Worm (Caenorhabditis elegans) whole organism, L4 larva: ENCODE results near the gene ZK622.5.

ENCODE experiments used
- F10B5.3 ChIP-seq: sonication (generic microtip); optimal IDR thresholded peaks from 2 replicates; lab custom pipeline; 2016; ENCODE audit warnings: mild to moderate bottlenecking, missing genetic modification characterization, missing compliant biosample characterization
- F26F4.8 ChIP-seq: fragments of 200-800 bp; sonication (Bioruptor generic); conservative IDR thresholded peaks from 2 replicates; pipeline ENCODE4 v1.3.6; 2022; ENCODE audit warnings: missing genetic modification characterization, missing compliant biosample characterization
- F37D6.2 ChIP-seq: sonication (generic microtip); optimal IDR thresholded peaks from 2 replicates; lab custom pipeline; 2016; ENCODE audit warnings: mild to moderate bottlenecking, missing genetic modification characterization, missing compliant biosample characterization
- R02D3.7 ChIP-seq: fragments of 150-350 bp; sonication (generic microtip); optimal IDR thresholded peaks from 3 replicates; lab custom pipeline; 2014; ENCODE audit warnings: missing biosample characterization, missing genetic modification characterization
- T26A8.4 ChIP-seq: fragments of 200-800 bp; sonication (Bioruptor generic); IDR thresholded peaks from 2 replicates; pipeline ENCODE4 v1.3.6; 2022; ENCODE audit warnings: missing genetic modification characterization, missing compliant biosample characterization
- Y48G9A.11 ChIP-seq: fragments of 200-800 bp; sonication (Bioruptor generic); IDR thresholded peaks from 2 replicates; pipeline ENCODE4 v1.3.6; 2022; ENCODE audit warnings: missing genetic modification reagents, missing genetic modification characterization, missing compliant biosample characterization
- Y75B8A.6 ChIP-seq: fragments of 200-800 bp; sonication (Bioruptor generic); IDR thresholded peaks from 2 replicates; pipeline ENCODE4 v1.3.6; 2022; ENCODE audit warnings: missing genetic modification reagents, missing genetic modification characterization, missing compliant biosample characterization
- aha-1 ChIP-seq: fragments of 150-350 bp; peaks from one replicate; lab custom pipeline; 2014; ENCODE audit warnings: missing biosample characterization, missing genetic modification characterization
- ama-1 ChIP-seq: fragments of 150-350 bp; optimal IDR thresholded peaks from 2 replicates; lab custom pipeline; 2014; ENCODE audit warnings: inconsistent platforms, mixed read lengths
- ceh-20 ChIP-seq: fragments of 200-800 bp; sonication (Bioruptor generic); IDR thresholded peaks from 2 replicates; pipeline ENCODE4 v1.3.6; 2022; ENCODE audit warnings: missing genetic modification reagents, missing genetic modification characterization, missing compliant biosample characterization
- ceh-32 ChIP-seq: sonication (generic microtip); optimal IDR thresholded peaks from 2 replicates; lab custom pipeline; 2016; ENCODE audit warnings: mild to moderate bottlenecking, missing genetic modification characterization, missing compliant biosample characterization; ENCODE audit not compliant: poor library complexity
- ceh-44 ChIP-seq: fragments of 200-800 bp; sonication (Bioruptor generic); IDR thresholded peaks from 2 replicates; pipeline ENCODE4 v1.3.6; 2022; ENCODE audit warnings: missing genetic modification reagents, missing genetic modification characterization, missing compliant biosample characterization
- cey-2 ChIP-seq: sonication (generic microtip); optimal IDR thresholded peaks from 3 replicates; lab custom pipeline; 2017; ENCODE audit warnings: missing genetic modification characterization, mild to moderate bottlenecking, missing compliant biosample characterization, antibody characterized with exemption, borderline replicate concordance; ENCODE audit not compliant: insufficient read depth
- ctbp-1 ChIP-seq: fragments of 200-800 bp; sonication (Bioruptor generic); IDR thresholded peaks from 2 replicates; pipeline ENCODE4 v1.3.6; 2022; ENCODE audit warnings: missing genetic modification reagents, missing genetic modification characterization, missing compliant biosample characterization
- daf-16 ChIP-seq, 3 experiments: sonication (generic microtip); optimal IDR thresholded peaks; 2 replicates each; lab custom pipeline; 2016 to 2017; ENCODE audit warnings: missing genetic modification characterization in 3 of 3, missing genetic modification reagents in 3 of 3, mild to moderate bottlenecking in 2 of 3, missing compliant biosample characterization in 2 of 3, missing biosample characterization in 1 of 3, moderate library complexity in 1 of 3
- dmd-8 ChIP-seq: fragments of 200-800 bp; sonication (Bioruptor generic); IDR thresholded peaks from 2 replicates; pipeline ENCODE4 v1.3.6; 2022; ENCODE audit warnings: missing genetic modification characterization, missing compliant biosample characterization
- dve-1 ChIP-seq: sonication (generic microtip); optimal IDR thresholded peaks from 2 replicates; lab custom pipeline; 2017; ENCODE audit warnings: antibody characterized with exemption, mild to moderate bottlenecking, missing genetic modification characterization, missing compliant biosample characterization; ENCODE audit not compliant: insufficient read depth
- egl-27 ChIP-seq: sonication (generic microtip); optimal IDR thresholded peaks from 3 replicates; lab custom pipeline; 2017; ENCODE audit warnings: missing biosample characterization, missing genetic modification reagents, missing genetic modification characterization
- gei-8 ChIP-seq: fragments of 200-800 bp; sonication (Bioruptor generic); optimal IDR thresholded peaks from 2 replicates; lab custom pipeline; 2018; ENCODE audit warnings: mild to moderate bottlenecking, missing genetic modification characterization, missing compliant biosample characterization
- hlh-11 ChIP-seq: fragments of 200-800 bp; sonication (Bioruptor generic); optimal IDR thresholded peaks from 2 replicates; lab custom pipeline; 2018; ENCODE audit warnings: mild to moderate bottlenecking, missing genetic modification characterization, missing compliant biosample characterization
- hlh-30 ChIP-seq: sonication (generic microtip); optimal IDR thresholded peaks from 2 replicates; lab custom pipeline; 2017; ENCODE audit warnings: antibody characterized with exemption, mild to moderate bottlenecking, missing genetic modification characterization, missing compliant biosample characterization; ENCODE audit not compliant: insufficient read depth
- jun-1 ChIP-seq: fragments of 150-350 bp; optimal IDR thresholded peaks from 2 replicates; lab custom pipeline; 2014; ENCODE audit warnings: missing biosample characterization, missing genetic modification reagents, missing genetic modification characterization
- lim-7 ChIP-seq: fragments of 200-800 bp; sonication (Bioruptor generic); IDR thresholded peaks from 2 replicates; pipeline ENCODE4 v1.3.6; 2022; ENCODE audit warnings: missing genetic modification characterization, missing compliant biosample characterization
- lin-1 ChIP-seq: fragments of 200-800 bp; sonication (Bioruptor generic); IDR thresholded peaks from 2 replicates; pipeline ENCODE4 v1.3.6; 2022; ENCODE audit warnings: missing genetic modification reagents, missing genetic modification characterization, missing compliant biosample characterization
- lin-13 ChIP-seq: fragments of 150-350 bp; optimal IDR thresholded peaks from 2 replicates; lab custom pipeline; 2014; ENCODE audit warnings: missing biosample characterization, missing genetic modification reagents, missing genetic modification characterization
- lin-29 ChIP-seq: fragments of 200-800 bp; sonication (Bioruptor generic); IDR thresholded peaks from 2 replicates; pipeline ENCODE4 v1.3.6; 2022; ENCODE audit warnings: missing genetic modification reagents, missing genetic modification characterization, missing compliant biosample characterization
- mep-1 ChIP-seq: fragments of 150-350 bp; sonication (generic microtip); optimal IDR thresholded peaks from 3 replicates; lab custom pipeline; 2014; ENCODE audit warnings: missing biosample characterization, missing genetic modification characterization
- mxl-3 ChIP-seq: fragments of 200-800 bp; sonication (Bioruptor generic); optimal IDR thresholded peaks from 2 replicates; lab custom pipeline; 2018; ENCODE audit warnings: mild to moderate bottlenecking, missing genetic modification characterization, missing compliant biosample characterization
- nhr-10 ChIP-seq: fragments of 150-350 bp; optimal IDR thresholded peaks from 2 replicates; lab custom pipeline; 2014; ENCODE audit warnings: missing biosample characterization, missing genetic modification characterization
- nhr-111 ChIP-seq: fragments of 200-800 bp; sonication (Bioruptor generic); optimal IDR thresholded peaks from 2 replicates; lab custom pipeline; 2018; ENCODE audit warnings: mild to moderate bottlenecking, missing genetic modification characterization, missing compliant biosample characterization
- nhr-237 ChIP-seq: sonication (generic microtip); optimal IDR thresholded peaks from 2 replicates; lab custom pipeline; 2017; ENCODE audit warnings: missing biosample characterization, missing genetic modification characterization
- nhr-25 ChIP-seq: sonication (generic microtip); optimal IDR thresholded peaks from 2 replicates; lab custom pipeline; 2017; ENCODE audit warnings: missing genetic modification characterization, mild to moderate bottlenecking, missing compliant biosample characterization, antibody characterized with exemption, moderate library complexity, borderline replicate concordance; ENCODE audit not compliant: insufficient read depth
- nhr-42 ChIP-seq: fragments of 200-800 bp; sonication (Bioruptor generic); IDR thresholded peaks from 2 replicates; pipeline ENCODE4 v1.3.6; 2022; ENCODE audit warnings: missing genetic modification characterization, missing compliant biosample characterization
- nhr-48 ChIP-seq: sonication (generic microtip); optimal IDR thresholded peaks from 2 replicates; lab custom pipeline; 2016; ENCODE audit warnings: mild to moderate bottlenecking, missing genetic modification characterization, missing compliant biosample characterization
- nhr-6 ChIP-seq: fragments of 150-350 bp; optimal IDR thresholded peaks from 2 replicates; lab custom pipeline; 2014; ENCODE audit warnings: missing biosample characterization, missing genetic modification characterization
- nhr-77 ChIP-seq: fragments of 150-350 bp; optimal IDR thresholded peaks from 2 replicates; lab custom pipeline; 2014; ENCODE audit warnings: missing biosample characterization, missing genetic modification characterization
- pha-4 ChIP-seq, 2 experiments: fragments of 150-350 bp in 1 of 2; fragments of 200-800 bp in 1 of 2; sonication (Bioruptor generic) in 1 of 2; IDR thresholded peaks in 1 of 2; optimal IDR thresholded peaks in 1 of 2; 2 replicates each; pipeline versions ENCODE4 v1.3.6 to Lab custom; 2014 to 2022; ENCODE audit warnings: missing genetic modification characterization in 2 of 2, missing genetic modification reagents in 2 of 2, missing biosample characterization in 1 of 2, missing compliant biosample characterization in 1 of 2
- php-3 ChIP-seq: fragments of 200-800 bp; sonication (Bioruptor generic); IDR thresholded peaks from 2 replicates; pipeline ENCODE4 v1.3.6; 2022; ENCODE audit warnings: missing genetic modification reagents, missing genetic modification characterization, missing compliant biosample characterization
- pqm-1 ChIP-seq: sonication (generic microtip); optimal IDR thresholded peaks from 2 replicates; lab custom pipeline; 2017; ENCODE audit warnings: missing biosample characterization, missing genetic modification characterization
- rbr-2 ChIP-seq: sonication (generic microtip); optimal IDR thresholded peaks from 2 replicates; lab custom pipeline; 2016; ENCODE audit warnings: missing genotype, missing genetic modification characterization, missing compliant biosample characterization
- sdz-12 ChIP-seq: fragments of 200-800 bp; sonication (Bioruptor generic); optimal IDR thresholded peaks from 2 replicates; lab custom pipeline; 2018; ENCODE audit warnings: mild to moderate bottlenecking, missing genetic modification characterization, missing compliant biosample characterization
- set-16 ChIP-seq: fragments of 200-800 bp; sonication (Bioruptor generic); IDR thresholded peaks from 2 replicates; pipeline ENCODE4 v1.3.6; 2022; ENCODE audit warnings: missing genetic modification reagents, missing genetic modification characterization, missing compliant biosample characterization
- spr-1 ChIP-seq: sonication (generic microtip); optimal IDR thresholded peaks from 2 replicates; lab custom pipeline; 2016; ENCODE audit warnings: mild to moderate bottlenecking, missing genetic modification characterization, missing compliant biosample characterization
- spr-3 ChIP-seq: fragments of 200-800 bp; sonication (Bioruptor generic); optimal IDR thresholded peaks from 2 replicates; lab custom pipeline; 2018; ENCODE audit warnings: mild to moderate bottlenecking, missing genetic modification characterization, missing compliant biosample characterization
- unc-39 ChIP-seq: sonication (generic microtip); optimal IDR thresholded peaks from 2 replicates; lab custom pipeline; 2017; ENCODE audit warnings: missing biosample characterization, missing genetic modification characterization

ZK622.5 gene

DNA sequence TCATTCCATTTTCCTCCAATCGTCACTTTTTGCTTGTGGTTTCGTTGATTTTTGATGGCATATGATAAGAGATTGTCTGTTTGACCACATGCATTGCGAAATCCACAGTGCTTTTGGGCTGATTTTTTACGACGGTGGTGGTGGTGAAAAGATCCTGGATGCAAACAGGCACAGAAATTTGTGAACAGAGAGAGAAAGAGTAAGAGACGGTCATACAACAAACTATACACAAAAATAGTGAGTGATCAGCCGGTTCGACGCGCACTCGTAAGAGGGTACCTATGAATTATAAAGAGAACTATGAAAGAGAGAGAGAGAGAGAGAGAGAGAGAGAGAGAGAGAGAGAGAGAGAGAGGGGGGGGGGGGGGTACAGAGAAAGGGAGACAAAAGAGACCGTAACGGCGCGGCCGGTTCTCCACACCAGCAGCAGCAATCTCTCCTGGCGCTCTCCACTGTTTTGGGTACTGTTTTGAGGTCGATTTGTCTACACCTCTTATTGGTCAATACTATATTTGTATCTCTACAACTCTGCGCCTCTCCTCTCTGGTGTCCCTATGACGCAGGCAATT lies 32.6 kb downstream of the ZK622.5 start (continued):
- TF ChIP-seq nhr-25 (peak; percentile 70), mep-1 (tag; lab: Kevin White, UChicago) (peak; percentile 69), ctbp-1 (GFP tag; lab: Robert Waterston, UW) (no peak), rbr-2 (tag; lab: Kevin White, UChicago) (peak; percentile 42), F26F4.8 (GFP tag; lab: Robert Waterston, UW) (no peak), R02D3.7 (tag; lab: Kevin White, UChicago) (no peak), hlh-11 (peak; percentile 94), ceh-32 (tag; lab: Kevin White, UChicago) (no peak), spr-1 (peak; percentile 52), ama-1 (lab: Kevin White, UChicago) (no peak), spr-3 (peak; percentile 26), set-16 (peak; percentile 98), dmd-8 (GFP tag; lab: Robert Waterston, UW) (no peak), nhr-77 (tag; lab: Kevin White, UChicago) (peak; percentile 39), cey-2 (tag; lab: Kevin White, UChicago) (no peak), nhr-10 (no peak), hlh-30 (tag; lab: Kevin White, UChicago) (peak; percentile 65), nhr-111 (GFP tag; lab: Kevin White, UChicago) (no peak), nhr-237 (tag; lab: Kevin White, UChicago) (no peak), lim-7 (GFP tag; lab: Robert Waterston, UW) (no peak), gei-8 (peak; percentile 64), jun-1 (no peak), egl-27 (tag; lab: Kevin White, UChicago) (no peak), ceh-20 (GFP tag; lab: Robert Waterston, UW) (0 out of 2 replicates have a peak, but pooled peaks have one; percentile 33), mxl-3 (GFP tag; lab: Kevin White, UChicago) (peak; percentile 61), nhr-6 (tag; lab: Kevin White, UChicago) (peak; percentile 63), Y75B8A.6 (GFP tag; lab: Robert Waterston, UW) (no peak), pqm-1 (tag; lab: Kevin White, UChicago) (peak; percentile 67), lin-1 (GFP tag; lab: Robert Waterston, UW) (no peak), php-3 (GFP tag; lab: Robert Waterston, UW) (peak; percentile 63; the same call in 1 of the 2 replicates), ceh-44 (GFP tag; lab: Robert Waterston, UW) (no peak), T26A8.4 (GFP tag; lab: Robert Waterston, UW) (0 out of 2 replicates have a peak, but pooled peaks have one; percentile 60), aha-1 (tag; lab: Kevin White, UChicago) (peak; percentile 27), dve-1 (tag; lab: Kevin White, UChicago) (peak; percentile 66), sdz-12 (no peak), Y48G9A.11 (GFP tag; lab: Robert Waterston, UW) (no peak), nhr-42 (GFP tag; lab: Robert Waterston, UW) (0 out of 2 replicates have a peak, but pooled peaks have one; percentile 15), F10B5.3 (tag; lab: Kevin White, UChicago) (peak; percentile 55), unc-39 (no peak), lin-13 (GFP tag; lab: Kevin White, UChicago) (peak; percentile 11), pha-4 (GFP tag; IDR thresholded peaks at IDR 0.05; lab: Robert Waterston, UW) (peak; percentile 91; the same call in 1 of the 2 replicates), pha-4 (tag; optimal IDR thresholded peaks at IDR 0.05; lab: Kevin White, UChicago) (peak; percentile 43), daf-16 (GFP tag; optimal IDR thresholded peaks at IDR 0.05; lab: Kevin White, UChicago) (no peak), daf-16 (tag; optimal IDR thresholded peaks at IDR 0.05; lab: Kevin White, UChicago) (peak; percentile 54), nhr-48 (tag; lab: Kevin White, UChicago) (peak; percentile 96), lin-29 (no peak), F37D6.2 (tag; lab: Kevin White, UChicago) (no peak)
- TF ChIP-seq, all 104 proteins: peak for 36
